Worm (Caenorhabditis elegans) whole organism, L4 larva: ENCODE data around the gene mrp-7.

ENCODE experiments used
- F26F4.8 ChIP-seq: fragments of 200-800 bp; sonication (Bioruptor generic); conservative IDR thresholded peaks from 2 replicates; pipeline ENCODE4 v1.3.6; 2022; ENCODE audit warnings: missing genetic modification characterization, missing compliant biosample characterization
- F37D6.2 ChIP-seq: sonication (generic microtip); optimal IDR thresholded peaks from 2 replicates; lab custom pipeline; 2016; ENCODE audit warnings: mild to moderate bottlenecking, missing genetic modification characterization, missing compliant biosample characterization
- F44E2.7 ChIP-seq: fragments of 200-800 bp; sonication (Bioruptor generic); IDR thresholded peaks from 2 replicates; pipeline ENCODE4 v2.1.2; 2022; ENCODE audit warnings: missing genetic modification characterization, missing compliant biosample characterization
- R02D3.7 ChIP-seq: fragments of 150-350 bp; sonication (generic microtip); optimal IDR thresholded peaks from 3 replicates; lab custom pipeline; 2014; ENCODE audit warnings: missing biosample characterization, missing genetic modification characterization
- T20F7.1 ChIP-seq: fragments of 200-800 bp; sonication (Bioruptor generic); optimal IDR thresholded peaks from 2 replicates; lab custom pipeline; 2018; ENCODE audit warnings: mild to moderate bottlenecking, missing genetic modification characterization, missing compliant biosample characterization
- Y48G9A.11 ChIP-seq: fragments of 200-800 bp; sonication (Bioruptor generic); IDR thresholded peaks from 2 replicates; pipeline ENCODE4 v1.3.6; 2022; ENCODE audit warnings: missing genetic modification reagents, missing genetic modification characterization, missing compliant biosample characterization
- Y75B8A.6 ChIP-seq: fragments of 200-800 bp; sonication (Bioruptor generic); IDR thresholded peaks from 2 replicates; pipeline ENCODE4 v1.3.6; 2022; ENCODE audit warnings: missing genetic modification reagents, missing genetic modification characterization, missing compliant biosample characterization
- ZK337.2 ChIP-seq: fragments of 200-800 bp; sonication (Bioruptor generic); IDR thresholded peaks from 2 replicates; pipeline ENCODE4 v1.3.6; 2022; ENCODE audit warnings: missing genetic modification reagents, missing genetic modification characterization, missing compliant biosample characterization
- ZK546.5 ChIP-seq, 2 experiments: sonication (generic microtip); optimal IDR thresholded peaks; 2 replicates each; lab custom pipeline; 2017; ENCODE audit warnings: missing biosample characterization in 2 of 2, missing genetic modification characterization in 2 of 2
- aha-1 ChIP-seq: fragments of 150-350 bp; peaks from one replicate; lab custom pipeline; 2014; ENCODE audit warnings: missing biosample characterization, missing genetic modification characterization
- arid-1 ChIP-seq: fragments of 200-800 bp; sonication (Bioruptor generic); conservative IDR thresholded peaks from 2 replicates; pipeline ENCODE4 v1.3.6; 2022; ENCODE audit warnings: missing genetic modification reagents, missing genetic modification characterization, missing compliant biosample characterization
- ceh-20 ChIP-seq: fragments of 200-800 bp; sonication (Bioruptor generic); IDR thresholded peaks from 2 replicates; pipeline ENCODE4 v1.3.6; 2022; ENCODE audit warnings: missing genetic modification reagents, missing genetic modification characterization, missing compliant biosample characterization
- ceh-32 ChIP-seq: sonication (generic microtip); optimal IDR thresholded peaks from 2 replicates; lab custom pipeline; 2016; ENCODE audit warnings: mild to moderate bottlenecking, missing genetic modification characterization, missing compliant biosample characterization; ENCODE audit not compliant: poor library complexity
- ceh-44 ChIP-seq: fragments of 200-800 bp; sonication (Bioruptor generic); IDR thresholded peaks from 2 replicates; pipeline ENCODE4 v1.3.6; 2022; ENCODE audit warnings: missing genetic modification reagents, missing genetic modification characterization, missing compliant biosample characterization
- ctbp-1 ChIP-seq: fragments of 200-800 bp; sonication (Bioruptor generic); IDR thresholded peaks from 2 replicates; pipeline ENCODE4 v1.3.6; 2022; ENCODE audit warnings: missing genetic modification reagents, missing genetic modification characterization, missing compliant biosample characterization
- daf-16 ChIP-seq, 3 experiments: sonication (generic microtip); optimal IDR thresholded peaks; 2 replicates each; lab custom pipeline; 2016 to 2017; ENCODE audit warnings: missing genetic modification characterization in 3 of 3, missing genetic modification reagents in 3 of 3, mild to moderate bottlenecking in 2 of 3, missing compliant biosample characterization in 2 of 3, missing biosample characterization in 1 of 3, moderate library complexity in 1 of 3
- dpl-1 ChIP-seq: fragments of 150-350 bp; optimal IDR thresholded peaks from 2 replicates; lab custom pipeline; 2014; ENCODE audit warnings: missing biosample characterization, missing genetic modification reagents, missing genetic modification characterization
- lin-39 ChIP-seq: fragments of 150-350 bp; optimal IDR thresholded peaks from 2 replicates; lab custom pipeline; 2014; ENCODE audit warnings: missing biosample characterization, missing genetic modification reagents, missing genetic modification characterization
- lir-3 ChIP-seq: sonication (generic microtip); optimal IDR thresholded peaks from 2 replicates; lab custom pipeline; 2016; ENCODE audit warnings: mild to moderate bottlenecking, missing genetic modification characterization, missing compliant biosample characterization
- lsy-2 ChIP-seq, 2 experiments: fragments of 150-350 bp in 1 of 2; sonication (generic microtip) in 1 of 2; optimal IDR thresholded peaks; 2 replicates each; lab custom pipeline; 2014 to 2017; ENCODE audit warnings: missing biosample characterization in 2 of 2, missing genetic modification characterization in 2 of 2
- mdt-29 ChIP-seq: fragments of 200-800 bp; sonication (Bioruptor generic); IDR thresholded peaks from 2 replicates; pipeline ENCODE4 v1.3.6; 2022; ENCODE audit warnings: missing genetic modification reagents, missing genetic modification characterization, missing compliant biosample characterization
- mxl-2 ChIP-seq: fragments of 200-800 bp; sonication (Bioruptor generic); conservative IDR thresholded peaks from 2 replicates; pipeline ENCODE4 v1.3.6; 2022; ENCODE audit warnings: missing genetic modification reagents, missing genetic modification characterization, missing compliant biosample characterization
- mxl-3 ChIP-seq: fragments of 200-800 bp; sonication (Bioruptor generic); optimal IDR thresholded peaks from 2 replicates; lab custom pipeline; 2018; ENCODE audit warnings: mild to moderate bottlenecking, missing genetic modification characterization, missing compliant biosample characterization
- nhr-10 ChIP-seq: fragments of 150-350 bp; optimal IDR thresholded peaks from 2 replicates; lab custom pipeline; 2014; ENCODE audit warnings: missing biosample characterization, missing genetic modification characterization
- nhr-102 ChIP-seq: sonication (generic microtip); optimal IDR thresholded peaks from 2 replicates; lab custom pipeline; 2016; ENCODE audit warnings: mild to moderate bottlenecking, missing genetic modification characterization, moderate library complexity, missing compliant biosample characterization
- nhr-11 ChIP-seq: fragments of 150-350 bp; optimal IDR thresholded peaks from 2 replicates; lab custom pipeline; 2014; ENCODE audit warnings: missing biosample characterization, missing genetic modification characterization
- nhr-237 ChIP-seq: sonication (generic microtip); optimal IDR thresholded peaks from 2 replicates; lab custom pipeline; 2017; ENCODE audit warnings: missing biosample characterization, missing genetic modification characterization
- nhr-42 ChIP-seq: fragments of 200-800 bp; sonication (Bioruptor generic); IDR thresholded peaks from 2 replicates; pipeline ENCODE4 v1.3.6; 2022; ENCODE audit warnings: missing genetic modification characterization, missing compliant biosample characterization
- nhr-48 ChIP-seq: sonication (generic microtip); optimal IDR thresholded peaks from 2 replicates; lab custom pipeline; 2016; ENCODE audit warnings: mild to moderate bottlenecking, missing genetic modification characterization, missing compliant biosample characterization
- nhr-6 ChIP-seq: fragments of 150-350 bp; optimal IDR thresholded peaks from 2 replicates; lab custom pipeline; 2014; ENCODE audit warnings: missing biosample characterization, missing genetic modification characterization
- nhr-77 ChIP-seq: fragments of 150-350 bp; optimal IDR thresholded peaks from 2 replicates; lab custom pipeline; 2014; ENCODE audit warnings: missing biosample characterization, missing genetic modification characterization
- pha-4 ChIP-seq, 2 experiments: fragments of 150-350 bp in 1 of 2; fragments of 200-800 bp in 1 of 2; sonication (Bioruptor generic) in 1 of 2; IDR thresholded peaks in 1 of 2; optimal IDR thresholded peaks in 1 of 2; 2 replicates each; pipeline versions ENCODE4 v1.3.6 to Lab custom; 2014 to 2022; ENCODE audit warnings: missing genetic modification characterization in 2 of 2, missing genetic modification reagents in 2 of 2, missing biosample characterization in 1 of 2, missing compliant biosample characterization in 1 of 2
- saeg-2 ChIP-seq: fragments of 200-800 bp; sonication (Bioruptor generic); IDR thresholded peaks from 2 replicates; pipeline ENCODE4 v1.3.6; 2022; ENCODE audit warnings: missing genetic modification reagents, missing genetic modification characterization, missing compliant biosample characterization
- set-16 ChIP-seq: fragments of 200-800 bp; sonication (Bioruptor generic); IDR thresholded peaks from 2 replicates; pipeline ENCODE4 v1.3.6; 2022; ENCODE audit warnings: missing genetic modification reagents, missing genetic modification characterization, missing compliant biosample characterization
- snpc-4 ChIP-seq: fragments of 150-350 bp; optimal IDR thresholded peaks from 2 replicates; lab custom pipeline; 2014; ENCODE audit warnings: missing biosample characterization, missing genetic modification characterization
- spr-3 ChIP-seq: fragments of 200-800 bp; sonication (Bioruptor generic); optimal IDR thresholded peaks from 2 replicates; lab custom pipeline; 2018; ENCODE audit warnings: mild to moderate bottlenecking, missing genetic modification characterization, missing compliant biosample characterization
- tag-97 ChIP-seq: fragments of 200-800 bp; sonication (Bioruptor generic); IDR thresholded peaks from 2 replicates; pipeline ENCODE4 v1.3.6; 2022; ENCODE audit warnings: missing genetic modification characterization, missing compliant biosample characterization
- unc-130 ChIP-seq: sonication (generic microtip); optimal IDR thresholded peaks from 2 replicates; lab custom pipeline; 2016; ENCODE audit warnings: missing genetic modification reagents, missing genetic modification characterization, missing compliant biosample characterization
- unc-62 ChIP-seq, 3 experiments: fragments of 150-350 bp in 1 of 3; sonication (generic microtip); optimal IDR thresholded peaks in 2 of 3; peaks in 1 of 3; 1 replicate in 1 of 3; 2 replicates in 2 of 3; lab custom pipeline; 2014 to 2017; ENCODE audit warnings: missing biosample characterization in 3 of 3, missing genetic modification characterization in 3 of 3, missing genetic modification reagents in 3 of 3, missing genotype in 1 of 3

Gene mrp-7

DNA sequence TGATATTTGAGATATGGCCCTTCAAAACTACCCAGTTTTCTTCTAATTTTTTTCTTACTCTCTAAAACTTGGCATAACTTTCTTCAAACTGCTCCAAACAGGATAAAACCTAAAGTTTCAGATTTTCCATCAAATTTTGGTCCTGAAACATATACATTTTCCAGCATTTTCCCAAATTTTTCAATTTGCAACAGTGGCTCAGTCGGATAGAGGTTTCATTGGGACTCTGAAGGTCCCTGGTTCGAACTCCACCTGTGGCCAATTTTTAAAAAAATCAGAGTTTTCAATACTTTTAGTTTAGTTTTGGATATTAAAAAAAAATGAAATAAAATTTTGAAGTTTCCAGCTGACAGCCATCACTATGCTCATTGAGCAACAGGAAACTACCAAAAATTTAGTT, 6.9 kb upstream of the mrp-7 start:
- TF ChIP-seq unc-62 (GFP tag; optimal IDR thresholded peaks at IDR 0.05 in 1 of 2; lab: Kevin White, UChicago) (no peak), unc-62 (tag; optimal IDR thresholded peaks at IDR 0.05; lab: Kevin White, UChicago) (no peak), Y48G9A.11 (GFP tag; lab: Robert Waterston, UW) (no peak), saeg-2 (GFP tag; lab: Robert Waterston, UW) (no peak), nhr-6 (tag; lab: Kevin White, UChicago) (no peak), nhr-77 (tag; lab: Kevin White, UChicago) (no peak)

DNA sequence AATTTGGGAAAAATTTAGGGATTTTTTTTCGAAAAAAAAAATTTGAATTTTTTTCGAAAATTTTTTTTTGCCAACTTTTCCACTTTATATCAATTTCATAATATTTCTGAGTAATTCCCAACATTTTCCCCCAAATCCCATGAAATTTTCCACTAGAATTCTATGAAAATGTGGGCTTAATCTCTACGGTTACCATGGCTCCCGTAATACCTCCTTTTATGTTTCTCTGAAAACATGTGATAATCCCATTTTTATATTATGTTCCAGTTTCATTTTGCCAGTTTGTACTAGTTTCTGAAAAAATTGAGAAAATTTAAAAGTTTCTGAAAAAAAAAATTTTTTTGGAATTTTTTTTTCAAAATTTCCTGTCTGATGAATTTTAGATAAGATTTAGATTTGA, 6.4 kb upstream of the mrp-7 start:
- TF ChIP-seq daf-16 (GFP tag; optimal IDR thresholded peaks at IDR 0.05; lab: Kevin White, UChicago) = no peak
- TF ChIP-seq daf-16 (tag; optimal IDR thresholded peaks at IDR 0.05; lab: Kevin White, UChicago) = no peak
- no peak for TF ChIP-seq nhr-11 (tag; lab: Kevin White, UChicago)
- no peak for TF ChIP-seq lsy-2 (tag; optimal IDR thresholded peaks at IDR 0.05; lab: Kevin White, UChicago)
- TF ChIP-seq ceh-32 (tag; lab: Kevin White, UChicago) = no peak
- TF ChIP-seq ctbp-1 = no peak
- TF ChIP-seq F37D6.2 (tag; lab: Kevin White, UChicago) = no peak

- TF ChIP-seq Y75B8A.6 (GFP tag; lab: Robert Waterston, UW) (no peak), ZK546.5 (tag; optimal IDR thresholded peaks at IDR 0.05; lab: Kevin White, UChicago) (no peak), nhr-48 (tag; lab: Kevin White, UChicago) (no peak), ceh-44 (GFP tag; lab: Robert Waterston, UW) (no peak), F37D6.2 (tag; lab: Kevin White, UChicago) (no peak), pha-4 (GFP tag; IDR thresholded peaks at IDR 0.05; lab: Robert Waterston, UW) (no peak), pha-4 (tag; optimal IDR thresholded peaks at IDR 0.05; lab: Kevin White, UChicago) (no peak), T20F7.1 (GFP tag; lab: Kevin White, UChicago) (no peak), unc-62 (GFP tag; optimal IDR thresholded peaks at IDR 0.05 in 1 of 2; lab: Kevin White, UChicago) (no peak), unc-62 (tag; optimal IDR thresholded peaks at IDR 0.05; lab: Kevin White, UChicago) (no peak)
- TF ChIP-seq, all 104 proteins: peak for 0
Measured at ce11 chrV:19669959-19670358, 4.7 kb upstream of the mrp-7 start, which contains the start of gene Y43F8C.11. Y43F8C.11 (plus strand) TSS chrV:19670259.

ce11 chrV:19670866-19671265, 3.8 kb upstream of the mrp-7 start:
- no peak for TF ChIP-seq nhr-102 (tag; lab: Kevin White, UChicago)
- no peak for TF ChIP-seq nhr-42 (GFP tag; lab: Robert Waterston, UW)
- no peak for TF ChIP-seq spr-3 (GFP tag; lab: Kevin White, UChicago)
- no peak for TF ChIP-seq ZK337.2 (GFP tag; lab: Robert Waterston, UW)
- no peak for TF ChIP-seq nhr-77 (tag; lab: Kevin White, UChicago)
- TF ChIP-seq pha-4 (GFP tag; IDR thresholded peaks at IDR 0.05; lab: Robert Waterston, UW) = no peak
- no peak for TF ChIP-seq pha-4 (tag; optimal IDR thresholded peaks at IDR 0.05; lab: Kevin White, UChicago)
- no peak for TF ChIP-seq snpc-4
- no peak for TF ChIP-seq Y75B8A.6 (GFP tag; lab: Robert Waterston, UW)
- no peak for TF ChIP-seq nhr-10 (tag; lab: Kevin White, UChicago)
- no peak for TF ChIP-seq mxl-2 (GFP tag; lab: Robert Waterston, UW)
- TF ChIP-seq R02D3.7 = no peak

DNA sequence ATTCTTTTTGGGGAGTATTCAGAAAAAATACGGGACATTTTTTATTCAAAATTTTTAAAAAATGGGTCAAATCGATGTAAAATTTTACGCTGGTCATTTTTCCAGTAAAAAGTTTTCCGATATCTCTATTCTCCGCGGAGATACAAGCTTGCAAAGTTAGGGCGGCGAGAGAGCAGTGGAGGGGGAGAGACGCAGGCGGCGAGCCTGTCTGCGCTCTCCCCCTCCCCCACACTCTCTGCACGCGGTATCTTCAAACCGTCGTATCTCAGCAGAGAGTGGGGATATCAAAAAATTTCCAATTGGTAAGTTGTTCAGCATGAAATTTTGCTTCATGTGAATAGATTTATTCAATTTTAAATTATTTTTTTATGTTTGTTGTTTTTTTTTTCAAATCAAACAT, 2.8 kb upstream of the mrp-7 start:
- TF ChIP-seq set-16 (GFP tag; lab: Robert Waterston, UW) (peak; percentile 60), dpl-1 (no peak), ceh-20 (GFP tag; lab: Robert Waterston, UW) (no peak), lir-3 (no peak), mdt-29 (no peak), tag-97 (GFP tag; lab: Robert Waterston, UW) (no peak), saeg-2 (GFP tag; lab: Robert Waterston, UW) (no peak), F26F4.8 (no peak), lin-39 (tag; lab: Kevin White, UChicago) (no peak), mxl-3 (GFP tag; lab: Kevin White, UChicago) (no peak), arid-1 (GFP tag; lab: Robert Waterston, UW) (no peak), nhr-237 (tag; lab: Kevin White, UChicago) (no peak), aha-1 (peak; percentile 83), pha-4 (GFP tag; IDR thresholded peaks at IDR 0.05; lab: Robert Waterston, UW) (no peak), pha-4 (tag; optimal IDR thresholded peaks at IDR 0.05; lab: Kevin White, UChicago) (no peak), F44E2.7 (GFP tag; lab: Robert Waterston, UW) (no peak), unc-130 (GFP tag; lab: Kevin White, UChicago) (no peak)
- TF ChIP-seq, all 104 proteins: peak for 2
